Fruit fly (Drosophila melanogaster) Kc167 (cell line): ENCODE measurements around the gene CG11498.

ENCODE experiments used
- Myc ChIP-seq: fragments of >200 bp; optimal IDR thresholded peaks from 2 replicates; lab custom pipeline; 2017; ENCODE audit warnings: missing external identifiers
- Sin3A ChIP-seq: fragments of >200 bp; optimal IDR thresholded peaks from 2 replicates; lab custom pipeline; 2018; ENCODE audit warnings: missing external identifiers
- h ChIP-seq: fragments of >200 bp; optimal IDR thresholded peaks from 3 replicates; lab custom pipeline; 2018; ENCODE audit warnings: missing external identifiers
- insv ChIP-seq: fragments of >200 bp; optimal IDR thresholded peaks from 3 replicates; lab custom pipeline; 2018; ENCODE audit warnings: missing external identifiers
- psq ChIP-seq: fragments of >200 bp; optimal IDR thresholded peaks from 2 replicates; lab custom pipeline; 2017; ENCODE audit warnings: missing external identifiers
- ttk ChIP-seq: sonication (Bioruptor generic); optimal IDR thresholded peaks from 2 replicates; lab custom pipeline; 2017; ENCODE audit warnings: missing external identifiers

CG11498 gene

dm6 chr3R:30132295-30132694 lies 28.0 kb downstream of the CG11498 start, which contains the start of gene CG31029:
Gene CG31029, minus strand, starts transcription at chr3R:30132395.
- no peak for TF ChIP-seq insv
- no peak for TF ChIP-seq ttk
- no peak for TF ChIP-seq psq (lab: Kevin White, UChicago)
- TF ChIP-seq Myc (lab: Kevin White, UChicago): no peak
- TF ChIP-seq Sin3A (lab: Kevin White, UChicago): no peak
- no peak for TF ChIP-seq h

dm6 chr3R:30129019-30129418 lies 31.3 kb downstream of the CG11498 start, which contains the start of gene Ppi1:
Gene Ppi1, minus strand, starts transcription at chr3R:30129119.
- TF ChIP-seq Myc (lab: Kevin White, UChicago): no peak
- no peak for TF ChIP-seq insv
- no peak for TF ChIP-seq Sin3A (lab: Kevin White, UChicago)
- no peak for TF ChIP-seq psq (lab: Kevin White, UChicago)
- TF ChIP-seq ttk: no peak
- no peak for TF ChIP-seq h

dm6 chr3R:30124635-30125034 lies 35.6 kb downstream of the CG11498 start, which contains the start of gene CG45073:
Gene CG45073, minus strand, starts transcription at chr3R:30124735.
- TF ChIP-seq h (no peak), insv (no peak)

DNA sequence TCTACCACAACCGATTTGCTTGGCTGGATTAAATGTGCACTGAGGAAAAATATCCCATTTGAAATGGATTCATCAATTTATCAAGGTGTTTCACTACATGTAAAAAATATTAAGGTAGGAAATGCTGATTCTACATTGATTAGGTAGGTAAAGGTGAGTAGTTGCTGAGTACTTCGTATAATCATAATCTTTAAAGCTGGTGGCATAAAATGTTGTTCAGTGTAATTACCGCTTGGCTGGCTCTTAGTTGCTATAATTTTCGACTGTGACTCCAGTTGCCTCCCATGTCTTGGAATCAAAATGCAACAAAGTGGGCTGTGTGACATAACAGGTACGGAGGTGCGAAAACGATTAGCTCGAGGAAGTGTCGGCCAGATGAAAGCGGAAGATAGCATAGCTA lies 37.1 kb downstream of the CG11498 start, which contains the start of gene CG45072:
Gene CG45072 (minus strand): TSS at position 101 of the 400 bp plus-strand sequence.
- TF ChIP-seq Sin3A (lab: Kevin White, UChicago): no peak
- TF ChIP-seq psq (lab: Kevin White, UChicago): no peak
- TF ChIP-seq insv: no peak
- no peak for TF ChIP-seq Myc (lab: Kevin White, UChicago)
- no peak for TF ChIP-seq h
- TF ChIP-seq ttk: no peak

DNA sequence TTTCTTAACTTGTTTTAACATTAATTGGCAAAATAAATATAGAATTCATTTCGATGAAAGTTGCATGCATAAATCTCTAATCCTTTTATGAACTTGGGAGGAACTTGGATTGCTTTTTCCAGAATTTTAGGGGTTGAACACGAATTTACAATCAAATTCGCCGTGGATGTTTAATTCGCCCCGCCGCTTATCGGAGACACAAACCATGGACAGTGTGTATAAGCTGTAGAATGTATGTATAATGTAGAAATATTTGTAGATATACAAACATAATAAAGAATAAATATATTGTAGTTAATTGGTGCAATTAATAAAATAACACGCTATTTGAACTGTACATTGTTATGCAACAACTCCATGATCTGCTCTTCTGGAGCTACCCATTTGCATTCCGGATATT lies 38.5 kb downstream of the CG11498 start:
- TF ChIP-seq Sin3A (lab: Kevin White, UChicago): no peak
- no peak for TF ChIP-seq psq (lab: Kevin White, UChicago)

DNA sequence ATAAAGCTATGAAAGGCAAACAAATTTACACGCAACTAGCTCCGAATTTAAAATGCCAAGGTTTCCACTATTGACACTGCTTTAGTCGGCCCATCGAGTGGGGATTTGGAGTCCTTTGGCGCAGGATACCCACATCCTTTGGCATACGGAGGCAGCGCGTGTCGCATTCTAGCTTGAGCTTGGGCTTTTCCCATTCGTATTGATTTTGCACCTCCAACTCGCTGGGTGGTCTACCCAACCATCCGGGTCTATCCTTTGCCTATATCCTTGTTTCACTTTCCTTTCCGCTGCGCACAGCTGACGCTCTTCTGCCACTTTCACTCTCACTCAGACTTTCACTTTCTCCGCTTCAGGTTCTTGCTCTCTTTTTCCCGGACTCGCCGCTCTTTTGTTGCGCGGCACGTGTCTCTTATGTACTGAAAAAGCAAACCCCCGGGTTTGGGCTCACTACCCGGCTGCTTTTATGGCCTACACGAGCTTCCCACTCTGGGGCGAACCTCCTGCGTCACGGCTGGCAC lies 45.9 kb downstream of the CG11498 start:
- TF ChIP-seq psq (lab: Kevin White, UChicago) (no peak), h (no peak)

DNA sequence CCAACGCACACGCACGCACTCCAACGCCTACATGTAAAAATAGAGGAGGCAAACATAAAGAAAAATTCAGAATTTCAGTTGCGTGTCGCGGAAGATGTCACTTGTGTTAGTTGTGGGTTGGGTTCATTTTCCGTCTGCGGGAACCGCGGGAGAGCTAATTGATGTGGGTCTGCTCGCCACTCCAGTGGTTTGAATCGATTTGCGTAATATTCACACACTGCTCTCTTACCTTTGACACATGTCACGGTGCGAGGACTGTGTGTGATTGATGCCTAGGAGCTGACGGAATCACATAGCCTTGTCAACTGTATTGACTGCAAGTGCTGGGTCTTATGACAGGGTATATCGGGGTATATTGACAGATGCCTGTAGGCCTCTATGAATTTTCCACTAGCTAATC lies 49.3 kb downstream of the CG11498 start:
- TF ChIP-seq h: no peak
- no peak for TF ChIP-seq Sin3A (lab: Kevin White, UChicago)
- no peak for TF ChIP-seq Myc (lab: Kevin White, UChicago)
- no peak for TF ChIP-seq ttk
- no peak for TF ChIP-seq insv
- no peak for TF ChIP-seq psq (lab: Kevin White, UChicago)

- TF ChIP-seq psq (lab: Kevin White, UChicago) (no peak), h (no peak), Myc (lab: Kevin White, UChicago) (no peak), insv (no peak), ttk (no peak), Sin3A (lab: Kevin White, UChicago) (no peak)
Observed at dm6 chr3R:30109380-30109779, 50.9 kb downstream of the CG11498 start.

DNA sequence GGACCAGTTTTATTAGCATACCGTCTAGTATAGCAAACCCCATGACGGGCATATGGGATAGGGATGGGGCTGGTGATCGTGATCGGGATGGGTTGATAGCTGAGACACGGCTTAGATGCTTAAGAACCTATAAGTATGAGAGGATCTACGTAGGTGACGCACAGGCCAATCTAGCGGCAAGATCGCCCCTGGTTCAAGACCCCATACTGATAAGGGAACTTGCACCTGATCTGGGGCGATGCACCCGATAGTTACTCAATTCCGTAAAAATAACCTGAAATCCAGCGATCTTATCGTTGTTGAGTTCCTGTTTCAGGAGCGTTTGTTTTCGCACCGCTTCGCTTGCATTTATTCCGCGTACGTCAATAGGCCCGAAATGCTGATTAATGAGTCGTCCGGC lies 51.6 kb downstream of the CG11498 start:
- TF ChIP-seq Sin3A (lab: Kevin White, UChicago): no peak
- no peak for TF ChIP-seq h
- TF ChIP-seq Myc (lab: Kevin White, UChicago): no peak

- TF ChIP-seq h (no peak), insv (no peak), ttk (no peak), Sin3A (lab: Kevin White, UChicago) (no peak), psq (lab: Kevin White, UChicago) (no peak), Myc (lab: Kevin White, UChicago) (no peak)
Observed at dm6 chr3R:30107718-30108117, 52.6 kb downstream of the CG11498 start.

- TF ChIP-seq Sin3A (lab: Kevin White, UChicago) (no peak), psq (lab: Kevin White, UChicago) (no peak), Myc (lab: Kevin White, UChicago) (no peak), ttk (no peak), h (no peak), insv (no peak)
Observed at dm6 chr3R:30106562-30106961, 53.7 kb downstream of the CG11498 start.

DNA sequence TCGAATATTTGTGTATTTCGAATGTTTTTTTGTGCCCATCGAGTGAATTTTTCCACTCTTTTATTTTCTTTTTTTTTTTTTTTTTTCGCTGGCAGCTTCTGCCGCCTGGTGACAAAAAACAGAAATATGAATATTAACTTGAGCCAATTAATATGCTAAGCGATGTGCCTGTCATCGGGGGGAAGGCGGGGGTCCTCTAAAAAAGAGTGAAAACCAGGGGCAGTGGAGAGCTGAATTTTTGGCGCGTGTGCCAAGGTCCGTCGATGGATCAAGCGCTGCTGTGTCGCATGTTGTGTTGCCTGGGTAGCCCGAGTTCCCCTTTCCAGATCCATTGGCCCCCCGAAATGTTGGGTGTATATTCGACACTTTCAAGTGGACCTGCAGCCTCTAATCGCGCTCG lies 54.5 kb downstream of the CG11498 start:
- TF ChIP-seq psq (lab: Kevin White, UChicago) (no peak), Myc (lab: Kevin White, UChicago) (no peak), Sin3A (lab: Kevin White, UChicago) (no peak), h (no peak), ttk (no peak), insv (no peak)

dm6 chr3R:30104912-30105510 lies 55.3 kb downstream of the CG11498 start:
- TF ChIP-seq ttk (no peak), Myc (lab: Kevin White, UChicago) (no peak), h (no peak), Sin3A (lab: Kevin White, UChicago) (no peak), insv (no peak), psq (lab: Kevin White, UChicago) (no peak)
